Fruit fly (Drosophila melanogaster) Kc167 (cell line): ENCODE data around the gene CG7607.

Experiments used
- Myc ChIP-seq: fragments of >200 bp; optimal IDR thresholded peaks from 2 replicates; lab custom pipeline; 2017; ENCODE audit warnings: missing external identifiers
- Sin3A ChIP-seq: fragments of >200 bp; optimal IDR thresholded peaks from 2 replicates; lab custom pipeline; 2018; ENCODE audit warnings: missing external identifiers
- h ChIP-seq: fragments of >200 bp; optimal IDR thresholded peaks from 3 replicates; lab custom pipeline; 2018; ENCODE audit warnings: missing external identifiers
- insv ChIP-seq: fragments of >200 bp; optimal IDR thresholded peaks from 3 replicates; lab custom pipeline; 2018; ENCODE audit warnings: missing external identifiers
- psq ChIP-seq: fragments of >200 bp; optimal IDR thresholded peaks from 2 replicates; lab custom pipeline; 2017; ENCODE audit warnings: missing external identifiers
- ttk ChIP-seq: sonication (Bioruptor generic); optimal IDR thresholded peaks from 2 replicates; lab custom pipeline; 2017; ENCODE audit warnings: missing external identifiers

Gene CG7607

dm6 chr3L:11197291-11198021, 2.0 kb upstream of the CG7607 start, which contains the start of gene GlcAT-P:
Gene GlcAT-P, minus strand, starts transcription at chr3L:11197536.
- TF ChIP-seq psq (lab: Kevin White, UChicago) (no peak), insv (lab: Kevin White, UChicago) (no peak), Sin3A (no peak), h (no peak), ttk (no peak), Myc (lab: Kevin White, UChicago) (no peak)

DNA sequence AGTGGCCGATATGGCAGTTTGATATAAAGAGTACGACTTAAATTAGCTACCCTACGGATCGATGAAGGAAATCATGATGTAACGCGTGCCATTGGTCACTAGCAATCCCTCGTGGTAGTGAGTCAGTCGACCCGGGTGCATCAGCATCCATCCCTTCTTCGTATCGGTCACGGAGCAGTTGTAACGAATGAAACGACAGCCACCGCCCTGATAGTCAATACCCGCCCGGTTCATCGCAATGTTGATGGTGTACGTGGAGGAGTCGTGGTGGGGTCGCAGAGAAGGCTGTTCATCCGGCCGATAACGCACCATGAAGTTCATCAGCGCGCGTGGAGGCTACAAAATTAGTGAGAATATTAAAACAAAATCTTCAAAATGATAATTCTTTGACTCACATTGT, 1.0 kb upstream of the CG7607 start:
- TF ChIP-seq h (no peak), insv (lab: Kevin White, UChicago) (no peak), ttk (no peak), psq (lab: Kevin White, UChicago) (no peak), Myc (lab: Kevin White, UChicago) (no peak), Sin3A (no peak)

dm6 chr3L:11201051-11201450, 1.6 kb downstream of the CG7607 start, which contains the start of gene nkt:
Gene nkt, plus strand, starts transcription at chr3L:11201351.
- no peak for TF ChIP-seq h
- no peak for TF ChIP-seq psq (lab: Kevin White, UChicago)
- no peak for TF ChIP-seq ttk
- TF ChIP-seq Myc (lab: Kevin White, UChicago): no peak
- no peak for TF ChIP-seq Sin3A
- no peak for TF ChIP-seq insv (lab: Kevin White, UChicago)

- TF ChIP-seq psq (lab: Kevin White, UChicago): no peak
- TF ChIP-seq Sin3A: no peak
- TF ChIP-seq ttk: no peak
- TF ChIP-seq Myc (lab: Kevin White, UChicago): no peak
- TF ChIP-seq insv (lab: Kevin White, UChicago): no peak
- no peak for TF ChIP-seq h
Measured at dm6 chr3L:11203820-11204449, 4.5 kb downstream of the CG7607 start.

dm6 chr3L:11204852-11205251, 5.4 kb downstream of the CG7607 start:
- TF ChIP-seq psq (lab: Kevin White, UChicago) (no peak), Myc (lab: Kevin White, UChicago) (no peak), Sin3A (no peak), insv (lab: Kevin White, UChicago) (no peak), h (no peak), ttk (no peak)

- TF ChIP-seq ttk (no peak), Myc (lab: Kevin White, UChicago) (no peak)
Measured at dm6 chr3L:11205608-11206336, 6.4 kb downstream of the CG7607 start, which contains the start of gene Plod. Gene Plod, minus strand, starts transcription at chr3L:11206016.

DNA sequence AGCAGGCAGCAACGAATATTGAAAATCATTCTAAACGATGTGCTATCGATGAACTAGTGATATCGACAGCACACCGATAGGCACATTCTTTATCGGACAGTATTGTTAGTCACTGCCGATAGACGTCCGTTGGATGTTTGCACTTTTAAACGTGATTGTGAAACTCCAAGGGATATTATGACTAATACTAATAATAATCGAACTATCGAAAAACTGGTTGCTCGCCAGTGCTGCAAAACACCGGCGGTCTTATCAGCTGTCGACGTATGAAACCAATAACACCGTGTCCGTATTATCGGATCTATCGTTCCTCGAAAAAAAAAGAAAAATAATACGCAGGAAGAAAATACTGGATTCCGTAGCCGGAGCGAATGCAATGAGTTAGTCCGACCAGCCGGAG, 11.1 kb downstream of the CG7607 start, which contains the start of the genes Ube3a and CG7600:
Gene Ube3a, minus strand, starts transcription at position 67 of the 400 bp plus-strand sequence.
Gene CG7600, plus strand, starts transcription at position 270 of the 400 bp plus-strand sequence.
- no peak for TF ChIP-seq insv (lab: Kevin White, UChicago)
- TF ChIP-seq ttk: no peak
- TF ChIP-seq Sin3A: no peak
- no peak for TF ChIP-seq Myc (lab: Kevin White, UChicago)
- no peak for TF ChIP-seq psq (lab: Kevin White, UChicago)
- TF ChIP-seq h: no peak

dm6 chr3L:11213643-11214042, 14.2 kb downstream of the CG7607 start:
- TF ChIP-seq Sin3A (no peak), ttk (no peak)

DNA sequence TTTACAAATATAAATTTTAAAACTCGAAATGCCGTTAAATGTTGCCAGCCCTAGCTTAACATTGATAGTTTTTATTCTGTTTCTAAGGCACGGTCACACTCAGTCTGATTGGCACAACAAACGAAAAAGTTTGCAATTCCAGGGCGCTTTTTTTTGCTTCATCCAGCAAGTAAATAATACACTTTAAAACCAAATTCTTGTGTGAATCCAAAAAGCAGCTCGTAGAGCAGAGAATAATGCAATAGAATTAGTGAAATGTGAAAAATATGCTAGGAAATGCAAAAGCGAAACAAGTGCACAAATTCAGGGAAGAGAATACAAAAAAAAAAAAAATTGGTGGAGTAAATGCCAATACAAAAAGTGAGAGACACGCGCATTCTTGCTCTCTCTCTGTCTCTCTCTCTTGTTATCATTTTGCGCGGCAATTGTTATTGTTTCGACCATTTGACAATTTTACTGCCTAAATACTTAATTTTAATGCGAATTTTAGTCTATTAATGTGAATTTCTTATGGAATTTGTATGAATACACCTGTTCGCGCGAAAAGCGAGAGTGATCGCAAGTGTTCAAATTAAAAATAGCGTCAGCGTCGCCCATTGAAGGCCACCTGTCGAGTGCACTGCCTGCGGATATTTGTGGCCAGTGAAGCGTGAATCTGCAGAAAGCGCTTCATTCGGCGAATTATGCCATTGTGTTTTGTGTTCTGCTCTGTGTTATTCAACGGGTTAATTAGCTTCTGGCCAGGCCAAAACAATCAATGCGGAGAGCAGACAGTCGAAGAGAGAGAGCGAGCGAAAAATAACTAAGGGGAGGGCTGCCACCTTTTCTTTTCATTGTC, 15.2 kb downstream of the CG7607 start, which contains the start of gene CG42671:
Gene CG42671, plus strand, starts transcription at position 100 of the 838 bp plus-strand sequence.
- no peak for TF ChIP-seq ttk
- no peak for TF ChIP-seq insv (lab: Kevin White, UChicago)
- no peak for TF ChIP-seq h
- TF ChIP-seq Sin3A: no peak
- no peak for TF ChIP-seq psq (lab: Kevin White, UChicago)

DNA sequence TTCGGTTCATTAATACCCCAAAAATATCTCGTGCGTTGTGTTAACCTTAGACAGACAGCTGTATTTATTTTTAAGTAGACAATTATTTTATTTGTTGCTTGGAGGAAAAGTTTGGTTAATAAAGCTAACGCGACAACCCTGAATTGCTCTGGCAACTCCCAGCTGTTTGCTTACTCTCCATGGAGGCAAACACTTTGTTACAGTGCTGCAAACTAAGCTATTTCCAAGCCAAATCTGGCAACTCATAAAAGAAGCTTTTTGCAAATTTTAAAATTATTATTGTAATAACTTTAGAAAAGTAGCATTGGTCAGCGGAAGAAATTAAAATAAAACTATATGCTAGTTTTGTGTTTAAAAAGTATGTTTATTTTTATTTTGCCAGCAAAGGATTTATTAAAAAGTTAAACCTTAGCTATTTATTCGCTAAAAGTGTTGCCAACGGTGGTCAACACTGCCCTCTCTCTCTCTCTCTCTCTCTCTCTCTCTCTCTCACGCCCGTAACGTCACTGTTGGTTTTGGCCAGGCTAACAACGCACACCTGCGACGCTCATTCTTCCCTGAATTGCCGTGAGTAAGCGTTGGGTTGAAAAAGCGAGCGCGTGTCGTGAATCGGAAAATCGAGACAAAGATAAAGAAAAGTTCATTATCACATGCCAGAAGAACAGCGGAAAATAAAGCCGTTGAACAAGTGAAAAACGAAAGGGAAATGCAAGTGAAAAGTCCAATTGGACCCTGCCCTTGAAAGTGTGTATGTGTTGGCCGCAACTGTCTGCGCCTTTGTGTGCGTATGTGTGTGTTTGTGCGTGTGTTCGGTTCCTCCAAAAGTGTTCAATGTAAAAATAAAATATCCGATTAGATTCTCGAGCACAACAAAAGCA, 16.1 kb downstream of the CG7607 start:
- no peak for TF ChIP-seq Myc (lab: Kevin White, UChicago)
- TF ChIP-seq insv (lab: Kevin White, UChicago): no peak
- no peak for TF ChIP-seq Sin3A
- no peak for TF ChIP-seq h
- TF ChIP-seq ttk: no peak
- no peak for TF ChIP-seq psq (lab: Kevin White, UChicago)

dm6 chr3L:11216219-11216618, 16.8 kb downstream of the CG7607 start:
- TF ChIP-seq ttk (no peak), insv (lab: Kevin White, UChicago) (no peak), psq (lab: Kevin White, UChicago) (no peak), Myc (lab: Kevin White, UChicago) (no peak), Sin3A (no peak), h (no peak)
